Fruit fly (Drosophila melanogaster): ENCODE measurements around the gene pip.

pip gene

dm6 chr3L:19260278-19260803 is 77.1 kb downstream of the pip start, which contains the start of gene nes:
Gene nes (minus strand): TSS chr3L:19260679.
- peak; percentile 59 for TF ChIP-seq noc (tag; optimal IDR thresholded peaks at IDR 0.05)

dm6 chr3L:19258199-19258598 is 79.2 kb downstream of the pip start:
- TF ChIP-seq noc (tag; optimal IDR thresholded peaks at IDR 0.05) = no peak

dm6 chr3L:19254715-19255428 is 82.5 kb downstream of the pip start, which contains the start of the genes mRpL21 and rept:
Gene mRpL21 (minus strand): TSS chr3L:19255061.
Gene rept (plus strand): TSS chr3L:19255340.
- TF ChIP-seq noc (tag; optimal IDR thresholded peaks at IDR 0.05) = peak; percentile 66

- no peak for TF ChIP-seq noc (tag; optimal IDR thresholded peaks at IDR 0.05)
Measured at dm6 chr3L:19251643-19252042, 85.8 kb downstream of the pip start.
